Fruit fly (Drosophila melanogaster) Kc167 (cell line): Measurements from ENCODE around the gene CG7903.

Experiments used
- Myc ChIP-seq: fragments of >200 bp; optimal IDR thresholded peaks from 2 replicates; lab custom pipeline; 2017; ENCODE audit warnings: missing external identifiers
- h ChIP-seq: fragments of >200 bp; optimal IDR thresholded peaks from 3 replicates; lab custom pipeline; 2018; ENCODE audit warnings: missing external identifiers
- insv ChIP-seq: fragments of >200 bp; optimal IDR thresholded peaks from 3 replicates; lab custom pipeline; 2018; ENCODE audit warnings: missing external identifiers
- psq ChIP-seq: fragments of >200 bp; optimal IDR thresholded peaks from 2 replicates; lab custom pipeline; 2017; ENCODE audit warnings: missing external identifiers

DNA sequence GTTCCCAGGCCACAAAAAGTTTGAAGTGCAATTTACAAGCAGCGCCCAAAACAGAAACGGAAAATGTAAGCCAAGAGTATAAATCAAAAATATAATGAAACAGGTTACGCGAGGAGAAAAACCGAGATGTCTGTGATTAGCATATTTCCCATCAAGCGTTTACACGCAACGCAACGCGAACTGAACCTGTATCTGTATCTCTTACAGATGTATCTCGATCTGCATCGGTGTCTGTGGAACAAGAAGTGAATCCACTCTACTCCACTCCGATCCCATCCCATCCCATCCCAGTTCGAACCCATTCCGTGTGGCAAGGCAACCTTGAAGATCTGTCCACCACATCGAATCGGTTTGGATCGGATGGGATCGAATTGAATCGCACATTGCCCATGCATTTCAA, 11.1 kb downstream of the CG7903 start:
- no peak for TF ChIP-seq insv
- TF ChIP-seq h (lab: Kevin White, UChicago), result no peak
- no peak for TF ChIP-seq psq (lab: Kevin White, UChicago)
- no peak for TF ChIP-seq Myc
